Worm (Caenorhabditis elegans) whole organism, L4/young adult: ENCODE results near the gene hmg-12.

Experiments used
- W03F9.2 ChIP-seq: fragments of 150-350 bp; optimal IDR thresholded peaks from 2 replicates; lab custom pipeline; 2014; ENCODE audit warnings: missing biosample characterization, missing genetic modification characterization
- dao-5 ChIP-seq: sonication (generic microtip); optimal IDR thresholded peaks from 2 replicates; lab custom pipeline; 2016; ENCODE audit warnings: missing genotype, missing genetic modification characterization, moderate library complexity, missing compliant biosample characterization
- him-1 ChIP-seq: sonication (generic microtip); optimal IDR thresholded peaks from 2 replicates; lab custom pipeline; 2016; ENCODE audit warnings: missing genotype, missing genetic modification reagents, missing genetic modification characterization, missing compliant biosample characterization

hmg-12 gene

DNA sequence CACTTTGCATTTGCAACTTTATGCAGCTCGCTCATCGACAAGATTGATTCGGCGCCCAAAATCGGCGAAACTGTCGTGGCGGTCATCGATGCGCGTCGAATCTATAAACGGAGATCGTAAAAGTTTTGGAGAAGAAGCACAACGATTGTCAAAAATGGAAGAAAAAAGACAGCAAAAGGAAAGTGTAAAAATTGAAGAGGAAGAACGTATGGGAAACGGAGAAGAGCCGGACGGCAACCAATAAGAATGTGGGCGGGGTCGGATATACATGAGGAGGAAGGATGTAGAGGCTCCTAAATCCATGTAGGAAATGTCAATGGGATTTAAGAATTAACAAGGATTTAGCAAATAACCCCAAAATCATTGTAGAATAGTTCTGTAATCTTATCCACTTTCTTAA, 15.2 kb upstream of the hmg-12 start, which contains the start of gene vab-23:
TSS of gene vab-23 (minus strand) at position 101 of the 400 bp plus-strand sequence.
- TF ChIP-seq W03F9.2 (tag; lab: Kevin White, UChicago) (no peak), dao-5 (tag; lab: Kevin White, UChicago) (no peak), him-1 (no peak)

DNA sequence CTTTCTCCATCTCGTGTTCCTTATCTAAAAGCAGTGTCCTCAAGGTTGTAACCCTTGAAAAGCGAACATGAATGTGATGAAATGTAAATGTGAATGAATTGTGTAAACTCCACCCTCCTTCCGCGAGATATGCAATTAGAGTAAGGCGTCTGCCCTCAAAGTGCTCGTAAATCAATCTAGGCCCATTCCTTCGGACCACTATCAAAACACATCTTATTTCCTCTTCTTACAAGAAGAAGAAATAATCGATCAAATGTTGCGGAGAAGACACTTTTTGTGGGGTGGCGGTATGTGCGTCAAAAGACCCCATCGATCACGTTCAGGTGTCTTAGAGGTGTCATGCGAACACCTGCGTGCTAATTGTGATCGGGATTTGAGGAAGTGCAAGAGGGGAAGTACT, 14.1 kb upstream of the hmg-12 start:
- TF ChIP-seq W03F9.2 (tag; lab: Kevin White, UChicago) = no peak
- no peak for TF ChIP-seq him-1
- no peak for TF ChIP-seq dao-5 (tag; lab: Kevin White, UChicago)

DNA sequence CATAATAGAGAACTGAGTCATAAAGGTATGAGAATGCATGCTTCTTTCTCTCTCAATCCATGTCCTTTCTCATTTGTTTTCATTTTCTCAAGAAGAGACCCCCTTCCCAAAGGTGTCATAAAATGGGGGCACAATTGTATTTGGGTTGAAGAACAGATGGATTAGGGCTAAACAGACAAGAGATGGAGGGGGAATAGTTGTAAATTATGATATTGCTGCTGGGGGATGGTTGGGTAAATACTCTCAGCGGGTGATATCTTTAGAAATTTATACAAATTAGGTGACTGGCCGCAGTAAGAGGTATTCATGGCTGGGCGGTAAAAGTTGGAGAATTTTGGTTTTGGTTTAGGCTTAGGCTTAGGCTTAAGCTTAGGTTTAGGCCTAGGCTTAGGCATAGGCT, 11.3 kb upstream of the hmg-12 start:
- TF ChIP-seq him-1 = no peak
- no peak for TF ChIP-seq W03F9.2 (tag; lab: Kevin White, UChicago)
- no peak for TF ChIP-seq dao-5 (tag; lab: Kevin White, UChicago)

DNA sequence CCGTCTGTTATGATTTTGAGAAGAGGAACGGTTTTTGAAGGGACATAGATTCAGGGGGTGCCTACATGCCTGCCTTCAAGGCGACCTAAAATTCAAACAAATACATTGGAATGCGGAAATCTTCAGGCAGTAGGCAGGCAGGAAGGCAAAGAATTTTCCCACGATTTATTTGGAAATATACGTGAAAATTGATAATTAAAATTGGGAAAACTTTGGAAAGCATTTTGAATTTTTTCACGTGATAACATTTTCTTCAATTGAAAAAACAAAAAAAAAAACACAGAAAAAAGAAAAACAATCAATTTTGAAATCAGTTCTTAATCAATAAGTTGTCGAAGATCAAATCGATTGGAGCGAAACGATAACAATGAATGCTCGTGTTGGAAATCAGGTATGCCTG, 10.1 kb upstream of the hmg-12 start, which contains the start of gene ZK930.4:
TSS of gene ZK930.4 (plus strand) at position 301 of the 400 bp plus-strand sequence.
- TF ChIP-seq him-1 = no peak
- no peak for TF ChIP-seq dao-5 (tag; lab: Kevin White, UChicago)
- no peak for TF ChIP-seq W03F9.2 (tag; lab: Kevin White, UChicago)

DNA sequence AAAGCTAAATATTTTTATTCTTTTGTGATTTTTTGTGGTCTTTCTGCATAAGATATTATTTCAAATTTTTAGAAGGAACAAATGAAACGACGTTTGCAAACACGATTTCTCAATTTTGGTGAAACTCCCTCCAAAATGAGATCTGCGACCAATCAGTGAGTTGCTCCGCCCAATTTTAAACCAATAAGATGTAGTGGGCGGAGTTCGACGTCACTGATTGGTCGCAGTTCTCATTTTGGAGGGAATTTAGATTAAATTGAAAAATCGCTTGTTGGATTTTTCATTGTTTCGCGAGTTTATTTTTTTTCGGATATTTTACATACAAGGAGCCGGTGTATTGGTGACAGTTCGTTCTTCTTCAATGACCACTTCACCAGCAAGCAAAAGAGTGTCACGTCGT, 5.7 kb upstream of the hmg-12 start:
- no peak for TF ChIP-seq W03F9.2 (tag; lab: Kevin White, UChicago)
- TF ChIP-seq dao-5 (tag; lab: Kevin White, UChicago) = no peak
- TF ChIP-seq him-1 = no peak

DNA sequence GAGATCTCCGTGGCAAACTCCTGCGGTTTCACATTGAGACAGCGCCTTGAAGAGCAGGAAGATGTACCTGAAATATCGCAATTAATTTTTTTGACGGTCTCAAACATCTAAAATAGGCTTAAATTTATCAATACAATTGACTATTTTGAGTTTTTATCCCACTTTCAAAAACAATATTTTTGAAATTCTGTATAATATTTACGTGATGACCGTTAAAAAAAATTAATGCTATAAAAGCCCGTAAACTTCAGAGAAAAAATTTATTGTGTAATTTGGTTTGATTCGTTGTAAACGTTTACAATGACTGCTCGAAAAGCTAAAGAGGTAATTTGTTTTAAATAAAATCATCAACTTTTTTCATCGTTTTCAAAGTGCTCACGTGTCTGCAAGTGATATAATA, 2.0 kb upstream of the hmg-12 start, which contains the start of gene ZK930.7:
TSS of gene ZK930.7 (plus strand) at position 301 of the 400 bp plus-strand sequence.
- no peak for TF ChIP-seq dao-5 (tag; lab: Kevin White, UChicago)
- no peak for TF ChIP-seq him-1
- TF ChIP-seq W03F9.2 (tag; lab: Kevin White, UChicago) = no peak

DNA sequence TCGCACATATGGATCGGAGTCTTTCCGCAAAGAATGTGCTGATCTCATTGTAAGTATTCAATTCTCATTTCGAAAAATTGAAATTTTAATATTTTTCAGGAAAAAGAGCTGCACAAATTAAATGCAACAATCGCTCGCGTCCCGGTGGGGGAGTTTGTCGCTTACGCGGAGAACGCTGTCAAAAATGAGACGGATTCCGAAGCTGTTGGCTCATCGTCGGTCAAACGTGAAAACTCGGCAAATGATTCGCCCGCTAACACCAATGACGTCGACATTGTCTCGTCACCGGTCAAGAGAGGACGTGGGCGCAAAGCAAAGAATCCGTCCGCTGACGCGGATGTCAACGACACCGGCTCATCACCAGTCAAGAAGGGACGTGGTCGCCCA, 235 bp downstream of the hmg-12 start:
- TF ChIP-seq dao-5 (tag; lab: Kevin White, UChicago) = no peak
- no peak for TF ChIP-seq W03F9.2 (tag; lab: Kevin White, UChicago)
- no peak for TF ChIP-seq him-1

DNA sequence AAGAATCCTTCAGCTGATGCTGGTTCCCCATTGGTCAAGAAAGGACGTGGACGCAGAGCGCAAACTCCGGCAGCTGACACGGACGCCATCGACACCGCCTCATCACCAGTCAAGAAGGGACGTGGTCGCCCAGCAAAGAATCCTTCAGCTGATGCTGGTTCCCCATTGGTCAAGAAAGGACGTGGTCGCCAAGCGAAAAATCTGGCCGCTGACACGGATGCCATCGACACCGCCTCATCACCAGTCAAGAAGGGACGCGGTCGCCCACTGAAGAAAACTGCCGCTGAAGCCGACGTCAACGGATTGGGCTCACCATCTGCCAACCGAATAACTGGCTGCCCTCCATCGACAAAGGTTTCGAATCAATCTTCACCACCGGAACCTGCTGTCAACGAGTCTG, 632 bp downstream of the hmg-12 start:
- TF ChIP-seq dao-5 (tag; lab: Kevin White, UChicago) (no peak), him-1 (no peak), W03F9.2 (tag; lab: Kevin White, UChicago) (no peak)

DNA sequence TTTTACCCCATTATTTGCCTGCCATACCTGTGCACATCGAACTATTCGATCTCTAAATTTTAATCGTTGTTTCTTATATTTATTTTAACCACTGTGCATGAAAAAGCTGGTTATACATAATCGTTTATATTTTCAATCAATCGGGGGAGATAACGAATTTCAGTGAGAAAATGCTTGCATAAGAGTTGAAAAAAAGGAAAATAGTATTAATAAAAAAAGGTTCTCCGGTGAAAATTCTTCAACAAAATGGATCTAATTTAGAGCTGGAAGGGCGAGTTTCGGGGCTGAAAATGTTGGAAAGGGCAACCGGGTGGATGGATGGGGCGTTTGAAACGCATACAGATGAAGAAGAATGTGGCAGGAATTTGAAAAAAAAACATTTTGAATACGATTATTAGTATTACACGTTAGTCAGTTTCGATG, 1.2 kb downstream of the hmg-12 start:
- TF ChIP-seq him-1 (no peak), W03F9.2 (tag; lab: Kevin White, UChicago) (no peak), dao-5 (tag; lab: Kevin White, UChicago) (peak; percentile 36)

DNA sequence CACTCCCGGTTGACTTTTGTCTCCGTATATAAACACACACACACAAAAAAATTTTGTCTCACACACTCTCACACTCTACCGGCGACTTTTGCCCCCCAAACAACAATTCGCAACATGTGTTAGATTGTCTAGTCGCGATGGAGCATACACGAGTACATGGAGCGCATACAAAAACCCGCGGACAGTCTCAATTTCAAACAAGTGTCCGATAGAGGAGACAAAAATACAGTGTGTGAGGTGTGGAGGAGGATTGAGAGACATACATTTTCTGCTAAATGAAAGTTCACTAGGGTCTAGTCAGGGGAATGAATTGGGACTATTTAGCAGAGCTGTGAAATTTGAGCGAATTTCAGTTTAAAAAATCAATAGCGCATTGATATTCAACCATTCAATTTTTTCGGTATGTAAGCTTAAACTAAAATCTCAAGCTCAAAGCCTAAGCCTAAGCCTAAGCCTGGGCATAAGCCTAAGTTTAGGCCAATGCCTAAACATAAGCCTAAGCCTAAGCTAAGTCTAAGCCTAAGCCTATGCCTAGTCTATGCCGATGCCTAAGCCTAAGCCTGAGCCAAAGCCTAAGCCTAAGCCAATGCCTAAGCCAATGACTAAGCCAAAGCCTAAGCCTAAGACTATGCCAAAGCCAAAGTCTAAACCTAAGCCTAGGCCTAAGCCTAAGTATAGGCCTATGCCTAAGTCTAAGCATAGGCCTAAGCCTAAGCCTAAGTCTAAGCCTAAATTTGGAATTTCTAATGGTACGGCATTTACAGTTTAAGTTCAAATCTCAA, 6.6 kb downstream of the hmg-12 start:
- no peak for TF ChIP-seq W03F9.2 (tag; lab: Kevin White, UChicago)
- no peak for TF ChIP-seq him-1
- TF ChIP-seq dao-5 (tag; lab: Kevin White, UChicago) = no peak

DNA sequence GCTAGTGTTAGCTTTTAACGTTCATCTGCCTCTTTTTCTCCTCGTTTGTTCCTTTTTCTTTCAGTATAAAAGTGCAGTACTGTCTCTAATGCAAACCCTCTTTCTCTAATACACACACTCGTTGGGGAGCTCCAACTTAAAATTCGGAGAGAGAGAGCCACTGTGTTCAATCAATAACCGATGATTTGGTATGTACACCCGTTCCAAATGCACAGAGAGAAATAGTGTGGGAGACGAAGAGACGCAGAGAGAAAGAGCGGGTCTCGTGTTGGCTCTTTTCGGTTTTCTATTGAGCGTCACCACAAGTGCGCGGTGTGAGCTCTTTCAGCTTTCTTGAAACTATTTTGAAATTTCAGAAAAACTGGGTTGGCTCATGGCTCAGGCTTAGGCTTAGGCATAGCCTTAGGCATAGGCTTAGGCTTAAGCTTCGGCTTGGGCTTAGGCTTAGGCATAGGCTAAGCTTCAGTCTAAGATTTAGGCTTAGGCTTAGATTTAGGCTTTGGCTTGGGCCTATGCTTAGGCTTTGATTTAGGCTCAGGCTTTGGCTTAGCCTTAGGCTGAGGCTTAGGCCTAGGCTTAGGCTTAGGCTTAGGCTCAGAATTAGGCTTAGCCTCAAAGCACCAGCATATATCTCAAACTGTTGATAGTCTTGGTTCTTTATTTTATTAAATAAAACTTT, 7.4 kb downstream of the hmg-12 start:
- no peak for TF ChIP-seq dao-5 (tag; lab: Kevin White, UChicago)
- no peak for TF ChIP-seq W03F9.2 (tag; lab: Kevin White, UChicago)
- TF ChIP-seq him-1 = no peak

DNA sequence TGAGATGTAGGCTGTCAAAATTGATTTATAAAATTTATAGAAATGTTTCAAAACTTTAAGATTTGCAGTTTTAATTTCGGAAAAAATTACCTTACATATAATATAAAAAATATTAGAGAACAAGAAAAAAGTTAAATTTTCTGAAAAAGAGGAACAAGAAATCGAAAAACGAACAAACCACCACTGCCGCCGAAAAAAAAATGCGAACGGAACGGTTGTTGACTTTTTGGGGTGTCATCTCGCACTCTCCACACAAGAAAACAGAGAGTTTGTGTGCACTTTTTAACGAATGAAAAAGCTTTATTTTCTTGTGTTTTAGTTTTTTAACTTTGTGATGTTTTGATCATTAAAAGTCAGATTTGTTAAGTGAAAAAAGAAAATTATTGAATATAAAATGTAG, 8.9 kb downstream of the hmg-12 start:
- no peak for TF ChIP-seq dao-5 (tag; lab: Kevin White, UChicago)
- no peak for TF ChIP-seq him-1
- no peak for TF ChIP-seq W03F9.2 (tag; lab: Kevin White, UChicago)

DNA sequence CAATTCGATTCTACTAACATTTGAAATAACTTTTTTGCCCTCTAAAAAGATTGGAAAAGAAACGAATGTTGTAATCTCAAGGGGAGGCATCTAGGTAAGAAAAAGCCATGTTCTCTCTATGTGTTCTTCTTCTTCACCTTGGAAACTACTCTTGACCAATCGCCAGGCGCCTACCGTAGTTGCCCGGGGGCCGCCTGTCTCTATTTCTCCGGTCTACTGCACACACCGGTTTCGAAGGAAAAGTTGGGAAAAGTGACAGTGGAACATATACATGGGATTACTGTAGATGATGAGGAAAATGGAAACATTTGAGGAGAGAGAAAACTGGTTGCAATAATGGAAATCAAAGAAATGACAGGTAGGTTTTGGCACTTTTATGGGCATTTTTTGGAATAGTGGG, 10.2 kb downstream of the hmg-12 start:
- no peak for TF ChIP-seq dao-5 (tag; lab: Kevin White, UChicago)
- TF ChIP-seq him-1 = no peak
- TF ChIP-seq W03F9.2 (tag; lab: Kevin White, UChicago) = no peak

DNA sequence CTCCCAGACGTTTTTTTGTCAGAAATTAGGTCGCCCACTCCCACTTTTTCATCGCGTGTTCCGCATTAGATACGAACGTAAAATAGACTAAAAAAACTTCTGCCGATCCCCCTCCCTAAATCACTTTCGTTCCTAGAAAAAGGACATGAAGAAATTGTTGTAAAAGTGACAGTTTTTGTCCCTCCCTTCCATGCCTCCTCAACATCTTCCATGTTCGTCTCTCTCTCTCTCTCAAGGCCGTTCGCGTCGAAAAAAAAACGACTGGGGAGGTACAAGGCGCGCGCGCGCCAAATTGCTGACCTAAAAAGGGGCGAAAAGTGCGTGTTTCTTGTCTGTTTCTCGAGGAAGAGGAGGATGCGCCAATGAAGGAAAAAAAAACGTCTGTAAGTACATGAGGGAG, 12.4 kb downstream of the hmg-12 start:
- no peak for TF ChIP-seq him-1
- no peak for TF ChIP-seq dao-5 (tag; lab: Kevin White, UChicago)
